Fruit fly (Drosophila melanogaster): ENCODE results near the gene CG33003.

CG33003 gene

dm6 chr2L:4371516-4372136, 29.1 kb upstream of the CG33003 start (continued):
- TF ChIP-seq sens (GFP tag) (peak; percentile 64), insv (GFP tag; optimal IDR thresholded peaks at IDR 0.05) (peak in 1 of 2 experiments; percentile 24), Gsc (GFP tag; IDR thresholded peaks at IDR 0.05) (no peak), Dfd (GFP tag; optimal IDR thresholded peaks at IDR 0.05) (no peak), TFAM (GFP tag; optimal IDR thresholded peaks at IDR 0.05) (no peak), CG12942 (GFP tag; optimal IDR thresholded peaks at IDR 0.05) (peak; percentile 29), NK7.1 (GFP tag; optimal IDR thresholded peaks at IDR 0.05) (no peak), NC2α (GFP tag; optimal IDR thresholded peaks at IDR 0.05) (no peak), Hr3 (GFP tag; optimal IDR thresholded peaks at IDR 0.05) (peak; percentile 50), gsb-n (tag; optimal IDR thresholded peaks at IDR 0.05) (peak; percentile 71), row (GFP tag; IDR thresholded peaks at IDR 0.05) (peak; percentile 84), CG32532 (GFP tag; IDR thresholded peaks at IDR 0.05) (no peak), hkb (optimal IDR thresholded peaks at IDR 0.05) (no peak), hkb (GFP tag; IDR thresholded peaks at IDR 0.05) (0 out of 2 replicates have a peak, but pooled peaks have one; percentile 34), CG8281 (tag; optimal IDR thresholded peaks at IDR 0.05) (peak; percentile 4), Lim3 (GFP tag; IDR thresholded peaks at IDR 0.05) (no peak), Dip2 (GFP tag; IDR thresholded peaks at IDR 0.05) (no peak), CG10209 (GFP tag; optimal IDR thresholded peaks at IDR 0.05) (peak; percentile 68), CG6654 (GFP tag; optimal IDR thresholded peaks at IDR 0.05) (no peak), sob (GFP tag; IDR thresholded peaks at IDR 0.05) (no peak), Sin3A (optimal IDR thresholded peaks at IDR 0.05) (no peak), gcm (GFP tag; optimal IDR thresholded peaks at IDR 0.05) (peak; percentile 81), amos (GFP tag; IDR thresholded peaks at IDR 0.05; ENCODE audit: partially characterized antibody) (peak; percentile 34), gcm2 (GFP tag; optimal IDR thresholded peaks at IDR 0.05) (no peak), CG4820 (GFP tag; optimal IDR thresholded peaks at IDR 0.05) (peak; percentile 50), vvl (GFP tag; IDR thresholded peaks at IDR 0.05) (peak; percentile 58), CG34376 (GFP tag; optimal IDR thresholded peaks at IDR 0.05) (no peak), CG1832 (GFP tag; optimal IDR thresholded peaks at IDR 0.05) (peak; percentile 92), tx (GFP tag; optimal IDR thresholded peaks at IDR 0.05) (no peak), Atf-2 (GFP tag; optimal IDR thresholded peaks at IDR 0.05) (no peak), ssp (GFP tag; IDR thresholded peaks at IDR 0.05) (no peak), Jarid2 (GFP tag; optimal IDR thresholded peaks at IDR 0.05) (peak; percentile 85), ATbp (GFP tag; optimal IDR thresholded peaks at IDR 0.05) (peak; percentile 39), CTCF (GFP tag; optimal IDR thresholded peaks at IDR 0.05) (peak; percentile 16), Gug (GFP tag; IDR thresholded peaks at IDR 0.05) (no peak), CG15514 (GFP tag; optimal IDR thresholded peaks at IDR 0.05) (peak; percentile 15), gsb (GFP tag; IDR thresholded peaks at IDR 0.05) (no peak), Max (GFP tag; optimal IDR thresholded peaks at IDR 0.05) (peak; percentile 13), Sry-δ (GFP tag; optimal IDR thresholded peaks at IDR 0.05) (no peak), bcd (GFP tag; optimal IDR thresholded peaks at IDR 0.05) (peak; percentile 35), D (optimal IDR thresholded peaks at IDR 0.05) (peak; percentile 77), D (GFP tag; optimal IDR thresholded peaks at IDR 0.05) (peak; percentile 75), dm (GFP tag; optimal IDR thresholded peaks at IDR 0.05) (no peak), oc (tag; optimal IDR thresholded peaks at IDR 0.05) (peak; percentile 75), lmd (GFP tag; IDR thresholded peaks at IDR 0.05) (peak; percentile 47; the same call in 1 of the 2 replicates), grn (GFP tag; optimal IDR thresholded peaks at IDR 0.05) (no peak), Dek (tag; optimal IDR thresholded peaks at IDR 0.05) (no peak), croc (GFP tag; conservative IDR thresholded peaks at IDR 0.05) (peak; percentile 52; the same call in 2 of the 3 replicates), cato (GFP tag; optimal IDR thresholded peaks at IDR 0.05; ENCODE audit: borderline replicate concordance) (peak; percentile 24), eve (GFP tag; optimal IDR thresholded peaks at IDR 0.05) (peak in 1 of 2 experiments; percentile 73), CG4282 (GFP tag; optimal IDR thresholded peaks at IDR 0.05) (peak; percentile 60), CG8359 (GFP tag; optimal IDR thresholded peaks at IDR 0.05; ENCODE audit: borderline replicate concordance) (peak; percentile 64)
